Worm (Caenorhabditis elegans) whole organism, midembryonic: ENCODE data around the gene R07B7.6.

Source experiments
- T22C8.4 ChIP-seq: fragments of 200-800 bp; sonication (Bioruptor generic); IDR thresholded peaks from 2 replicates; pipeline ENCODE4 v1.3.6; 2022; ENCODE audit warnings: missing genetic modification characterization, missing compliant biosample characterization
- cog-1 ChIP-seq: sonication (generic microtip); optimal IDR thresholded peaks from 2 replicates; lab custom pipeline; 2016; ENCODE audit warnings: missing genetic modification characterization, missing compliant biosample characterization
- flt-1 ChIP-seq: fragments of 200-800 bp; sonication (Bioruptor generic); IDR thresholded peaks from 2 replicates; pipeline ENCODE4 v1.3.6; 2022; ENCODE audit warnings: missing genetic modification characterization, missing compliant biosample characterization
- klf-2 ChIP-seq: fragments of 200-800 bp; sonication (Bioruptor generic); conservative IDR thresholded peaks from 2 replicates; pipeline ENCODE4 v1.3.6; 2022; ENCODE audit warnings: missing genetic modification reagents, missing genetic modification characterization, missing compliant biosample characterization
- med-1 ChIP-seq: sonication (generic microtip); optimal IDR thresholded peaks from 2 replicates; lab custom pipeline; 2017; ENCODE audit warnings: missing genetic modification characterization, mild to moderate bottlenecking, missing compliant biosample characterization, antibody characterized with exemption, missing genetic modification reagents; ENCODE audit not compliant: insufficient read depth
- ref-1 ChIP-seq: fragments of 200-800 bp; sonication (Bioruptor generic); conservative IDR thresholded peaks from 2 replicates; pipeline ENCODE4 v1.3.6; 2022; ENCODE audit warnings: missing genetic modification reagents, missing genetic modification characterization, missing compliant biosample characterization
- ztf-23 ChIP-seq: fragments of 200-800 bp; sonication (Bioruptor generic); IDR thresholded peaks from 2 replicates; pipeline ENCODE4 v1.3.6; 2022; ENCODE audit warnings: missing genetic modification reagents, missing genetic modification characterization, missing compliant biosample characterization
- ztf-29 ChIP-seq: fragments of 200-800 bp; sonication (Bioruptor generic); IDR thresholded peaks from 2 replicates; pipeline ENCODE4 v1.3.6; 2022; ENCODE audit warnings: missing genetic modification reagents, missing genetic modification characterization, missing compliant biosample characterization

DNA sequence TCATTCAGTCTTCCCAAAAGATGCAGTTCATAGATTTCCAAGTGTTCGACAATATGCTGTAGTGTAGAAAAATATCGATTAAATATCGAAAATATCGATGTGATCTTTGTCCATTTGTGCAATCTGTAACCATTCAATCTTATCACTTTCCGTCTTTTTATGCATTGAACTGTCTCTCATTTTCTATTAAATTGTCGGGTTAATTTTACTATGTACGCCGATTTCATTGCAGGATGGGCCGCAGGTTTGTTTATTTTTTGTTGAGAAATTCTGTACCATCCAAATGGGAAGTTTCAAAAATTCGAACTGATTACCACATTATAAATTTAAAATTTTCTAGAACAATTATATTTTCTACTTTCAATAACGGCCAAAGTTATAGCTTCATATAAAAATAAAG lies 9.4 kb upstream of the R07B7.6 start, which contains the start of gene R07B7.8:
- TF ChIP-seq ztf-29 (no peak), ref-1 (GFP tag; lab: Robert Waterston, UW) (no peak), klf-2 (GFP tag; lab: Robert Waterston, UW) (no peak), flt-1 (GFP tag; lab: Robert Waterston, UW) (no peak), med-1 (GFP tag; lab: Kevin White, UChicago) (no peak), cog-1 (no peak), ztf-23 (no peak), T22C8.4 (no peak)
